Worm (Caenorhabditis elegans) whole organism, midembryonic: ENCODE data around the gene sumv-2.

Experiments
- cog-1 ChIP-seq: sonication (generic microtip); optimal IDR thresholded peaks from 2 replicates; lab custom pipeline; 2016; ENCODE audit warnings: missing genetic modification characterization, missing compliant biosample characterization
- flt-1 ChIP-seq: fragments of 200-800 bp; sonication (Bioruptor generic); IDR thresholded peaks from 2 replicates; pipeline ENCODE4 v1.3.6; 2022; ENCODE audit warnings: missing genetic modification characterization, missing compliant biosample characterization
- klf-2 ChIP-seq: fragments of 200-800 bp; sonication (Bioruptor generic); conservative IDR thresholded peaks from 2 replicates; pipeline ENCODE4 v1.3.6; 2022; ENCODE audit warnings: missing genetic modification reagents, missing genetic modification characterization, missing compliant biosample characterization
- ref-1 ChIP-seq: fragments of 200-800 bp; sonication (Bioruptor generic); conservative IDR thresholded peaks from 2 replicates; pipeline ENCODE4 v1.3.6; 2022; ENCODE audit warnings: missing genetic modification reagents, missing genetic modification characterization, missing compliant biosample characterization
- tab-1 ChIP-seq: fragments of 200-800 bp; sonication (Bioruptor generic); IDR thresholded peaks from 2 replicates; pipeline ENCODE4 v1.3.6; 2022; ENCODE audit warnings: missing genetic modification characterization, missing compliant biosample characterization
- ztf-29 ChIP-seq: fragments of 200-800 bp; sonication (Bioruptor generic); IDR thresholded peaks from 2 replicates; pipeline ENCODE4 v1.3.6; 2022; ENCODE audit warnings: missing genetic modification reagents, missing genetic modification characterization, missing compliant biosample characterization

DNA sequence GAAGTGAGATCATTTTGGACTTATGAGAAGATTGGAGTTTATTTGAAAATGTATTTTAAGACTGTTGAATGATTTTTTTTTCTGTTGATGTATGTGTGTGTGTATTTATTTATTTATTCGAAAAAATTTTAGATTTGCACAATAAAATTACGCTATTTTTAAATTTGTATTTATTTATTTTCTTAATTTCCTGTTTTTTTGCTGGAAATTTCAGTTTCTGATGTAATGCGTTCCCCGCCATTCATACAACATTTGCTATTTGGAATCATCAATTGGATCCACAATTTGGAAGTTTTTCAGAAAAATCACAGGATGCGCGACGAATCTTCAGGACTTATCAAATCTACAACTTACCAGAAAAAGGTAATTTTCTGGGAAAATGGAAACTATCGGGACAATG is 32.4 kb upstream of the sumv-2 start, which contains the start of gene Y61A9LA.1:
- TF ChIP-seq flt-1 = no peak
- TF ChIP-seq ztf-29 (GFP tag; lab: Robert Waterston, UW) = no peak
- no peak for TF ChIP-seq klf-2
- TF ChIP-seq cog-1 (tag; lab: Kevin White, UChicago) = no peak
- TF ChIP-seq ref-1 (GFP tag; lab: Robert Waterston, UW) = no peak
- no peak for TF ChIP-seq tab-1 (GFP tag; lab: Robert Waterston, UW)
